Worm (Caenorhabditis elegans): ENCODE measurements around the gene ZC178.2.
"Not testable (repeated sequence)": the region's sequence is repeated elsewhere in the genome, so short reads cannot be mapped to it uniquely, and the experiment has no call there.

ZC178.2 gene

ce11 chrV:8729100-8729499 is 17.3 kb upstream of the ZC178.2 start, which contains the start of gene ZC196.5:
Gene ZC196.5, plus strand, starts transcription at chrV:8729400.
- TF ChIP-seq elt-3 (tag; optimal IDR thresholded peaks at IDR 0.05) (no peak), ceh-16 (tag; optimal IDR thresholded peaks at IDR 0.05) (no peak), peb-1 (tag; optimal IDR thresholded peaks at IDR 0.05) (no peak), blmp-1 (tag; optimal IDR thresholded peaks at IDR 0.05; ENCODE audit: insufficient read depth) (no peak), Y55F3AM.14 (GFP tag; optimal IDR thresholded peaks at IDR 0.05) (no peak), sma-9 (GFP tag; optimal IDR thresholded peaks at IDR 0.05) (no peak), sma-9 (tag; optimal IDR thresholded peaks at IDR 0.05) (no peak), egl-27 (tag; optimal IDR thresholded peaks at IDR 0.05) (no peak), gmeb-1 (tag; optimal IDR thresholded peaks at IDR 0.05) (no peak), mdl-1 (tag; optimal IDR thresholded peaks at IDR 0.05) (no peak), unc-39 (tag; optimal IDR thresholded peaks at IDR 0.05) (no peak), ama-1 (optimal IDR thresholded peaks at IDR 0.05) (no peak), R02D3.7 (tag; optimal IDR thresholded peaks at IDR 0.05) (no peak), dmd-4 (tag; optimal IDR thresholded peaks at IDR 0.05) (no peak), snpc-4 (tag; optimal IDR thresholded peaks at IDR 0.05) (no peak), alr-1 (tag; optimal IDR thresholded peaks at IDR 0.05) (no peak), lsy-2 (tag; optimal IDR thresholded peaks at IDR 0.05) (no peak)

- no peak for TF ChIP-seq sem-4 (tag; optimal IDR thresholded peaks at IDR 0.05)
- TF ChIP-seq nhr-237 (tag; optimal IDR thresholded peaks at IDR 0.05): no peak
- no peak for TF ChIP-seq skn-1 (tag; optimal IDR thresholded peaks at IDR 0.05)
- no peak for TF ChIP-seq unc-62 (GFP tag; optimal IDR thresholded peaks at IDR 0.05)
- TF ChIP-seq dmd-4 (tag; optimal IDR thresholded peaks at IDR 0.05): no peak
- no peak for TF ChIP-seq nhr-77 (tag; optimal IDR thresholded peaks at IDR 0.05)
- TF ChIP-seq Y55F3AM.14 (GFP tag; optimal IDR thresholded peaks at IDR 0.05): no peak
- TF ChIP-seq ztf-1 (GFP tag; conservative IDR thresholded peaks at IDR 0.05): no peak
- no peak for TF ChIP-seq nhr-10 (tag; optimal IDR thresholded peaks at IDR 0.05)
- no peak for TF ChIP-seq fos-1 (tag; optimal IDR thresholded peaks at IDR 0.05)
- no peak for TF ChIP-seq lsy-2 (tag; optimal IDR thresholded peaks at IDR 0.05)
- TF ChIP-seq elt-3 (tag; optimal IDR thresholded peaks at IDR 0.05): no peak
- TF ChIP-seq unc-55 (GFP tag; optimal IDR thresholded peaks at IDR 0.05): no peak
- no peak for TF ChIP-seq R02D3.7 (tag; optimal IDR thresholded peaks at IDR 0.05)
- TF ChIP-seq aly-2 (tag; optimal IDR thresholded peaks at IDR 0.05): no peak
- no peak for TF ChIP-seq alr-1 (tag; optimal IDR thresholded peaks at IDR 0.05)
- no peak for TF ChIP-seq lin-13 (GFP tag; optimal IDR thresholded peaks at IDR 0.05)
- no peak for TF ChIP-seq peb-1 (tag; optimal IDR thresholded peaks at IDR 0.05)
Observed at ce11 chrV:8727077-8727476, 15.3 kb upstream of the ZC178.2 start, which contains the start of gene ZC196.9. Gene ZC196.9, minus strand, starts transcription at chrV:8727177.

ce11 chrV:8726228-8726627 is 14.4 kb upstream of the ZC178.2 start, which contains the start of gene droe-8:
Gene droe-8, plus strand, starts transcription at chrV:8726528.
- TF ChIP-seq R02D3.7 (tag; optimal IDR thresholded peaks at IDR 0.05); ztf-4 (tag; optimal IDR thresholded peaks at IDR 0.05); unc-55 (GFP tag; optimal IDR thresholded peaks at IDR 0.05): not testable (repeated sequence)

DNA sequence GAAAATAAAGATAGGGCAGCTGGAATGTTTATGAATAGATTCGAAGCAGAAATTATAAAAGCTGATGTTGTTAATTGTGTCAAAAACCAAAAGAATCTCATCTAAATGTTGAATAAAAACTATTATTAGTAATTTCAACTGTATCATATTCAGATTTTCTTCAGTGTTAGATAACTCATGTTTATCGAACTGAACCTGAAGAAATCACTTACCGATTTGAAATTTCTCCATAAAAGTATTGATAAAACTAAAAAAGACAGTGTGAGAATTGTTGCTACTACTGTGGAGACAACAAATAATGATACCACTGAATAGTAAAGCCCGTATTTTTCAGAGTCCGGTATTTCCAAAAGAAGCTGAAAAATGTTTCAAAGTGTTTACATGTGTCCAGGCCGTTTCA is 10.3 kb upstream of the ZC178.2 start, which contains the start of gene ZC196.8:
Gene ZC196.8, minus strand, starts transcription at position 101 of the 400 bp plus-strand sequence.
- TF ChIP-seq nhr-77, nhr-129, ceh-82 (tag; optimal IDR thresholded peaks at IDR 0.05): not testable (repeated sequence)

- no peak for TF ChIP-seq nhr-12 (tag; optimal IDR thresholded peaks at IDR 0.05)
- TF ChIP-seq nhr-25 (tag; optimal IDR thresholded peaks at IDR 0.05): no peak
- TF ChIP-seq R02D3.7 (tag; optimal IDR thresholded peaks at IDR 0.05): no peak
- TF ChIP-seq ztf-4 (tag; optimal IDR thresholded peaks at IDR 0.05): no peak
Observed at ce11 chrV:8718399-8718798, 6.6 kb upstream of the ZC178.2 start.

DNA sequence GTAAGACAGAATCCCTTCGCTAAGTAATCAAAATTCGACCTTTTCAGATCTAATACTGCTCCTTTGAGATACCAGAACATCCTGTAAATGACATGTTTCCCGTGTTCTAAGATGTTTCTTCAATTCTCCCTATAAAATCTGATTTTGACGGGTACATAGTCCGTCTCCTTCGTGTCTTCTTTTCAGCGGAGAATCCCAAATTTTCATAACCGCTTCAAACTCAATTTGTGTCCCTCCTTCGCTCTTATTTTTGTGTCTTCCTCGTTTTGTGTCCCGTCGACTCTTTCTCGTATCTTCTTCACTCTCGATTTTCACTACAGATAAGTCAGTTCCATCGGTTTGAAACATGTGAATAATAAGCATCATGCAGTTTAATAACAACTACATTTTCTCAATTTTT is 4.4 kb upstream of the ZC178.2 start, which contains the start of gene glr-5:
Gene glr-5, plus strand, starts transcription at position 321 of the 400 bp plus-strand sequence.
- TF ChIP-seq ztf-11 (tag; optimal IDR thresholded peaks at IDR 0.05) (no peak), Y55F3AM.14 (GFP tag; optimal IDR thresholded peaks at IDR 0.05) (no peak), nhr-21 (tag; optimal IDR thresholded peaks at IDR 0.05) (no peak), elt-1 (tag; optimal IDR thresholded peaks at IDR 0.05) (no peak), nhr-77 (tag; optimal IDR thresholded peaks at IDR 0.05) (no peak), ceh-16 (tag; optimal IDR thresholded peaks at IDR 0.05) (no peak), ceh-82 (tag; optimal IDR thresholded peaks at IDR 0.05) (no peak), sma-9 (GFP tag; optimal IDR thresholded peaks at IDR 0.05) (peak; percentile 45), sma-9 (tag; optimal IDR thresholded peaks at IDR 0.05) (no peak)
